Fruit fly (Drosophila melanogaster) Kc167 (cell line): ENCODE measurements around the gene mthl9.

Experiments used
- Myc ChIP-seq: fragments of >200 bp; optimal IDR thresholded peaks from 2 replicates; lab custom pipeline; 2017; ENCODE audit warnings: missing external identifiers
- Sin3A ChIP-seq: fragments of >200 bp; optimal IDR thresholded peaks from 2 replicates; lab custom pipeline; 2018; ENCODE audit warnings: missing external identifiers
- h ChIP-seq: fragments of >200 bp; optimal IDR thresholded peaks from 3 replicates; lab custom pipeline; 2018; ENCODE audit warnings: missing external identifiers
- insv ChIP-seq: fragments of >200 bp; optimal IDR thresholded peaks from 3 replicates; lab custom pipeline; 2018; ENCODE audit warnings: missing external identifiers
- psq ChIP-seq: fragments of >200 bp; optimal IDR thresholded peaks from 2 replicates; lab custom pipeline; 2017; ENCODE audit warnings: missing external identifiers
- ttk ChIP-seq: sonication (Bioruptor generic); optimal IDR thresholded peaks from 2 replicates; lab custom pipeline; 2017; ENCODE audit warnings: missing external identifiers

The mthl9 gene

dm6 chr3L:340124-340523 lies 8.0 kb upstream of the mthl9 start:
- TF ChIP-seq h (lab: Kevin White, UChicago) (no peak), insv (lab: Kevin White, UChicago) (no peak), Sin3A (lab: Kevin White, UChicago) (no peak), ttk (no peak), Myc (lab: Kevin White, UChicago) (no peak), psq (no peak)

- no peak for TF ChIP-seq Myc (lab: Kevin White, UChicago)
- TF ChIP-seq psq: no peak
- TF ChIP-seq ttk: no peak
- no peak for TF ChIP-seq Sin3A (lab: Kevin White, UChicago)
- TF ChIP-seq h (lab: Kevin White, UChicago): no peak
- TF ChIP-seq insv (lab: Kevin White, UChicago): no peak
These were observed 7.0 kb upstream of the mthl9 start for dm6 chr3L:339072-339471.

dm6 chr3L:338116-338515 lies 6.0 kb upstream of the mthl9 start:
- TF ChIP-seq h (lab: Kevin White, UChicago): no peak
- TF ChIP-seq insv (lab: Kevin White, UChicago): no peak
- TF ChIP-seq ttk: no peak
- no peak for TF ChIP-seq psq
- no peak for TF ChIP-seq Myc (lab: Kevin White, UChicago)
- TF ChIP-seq Sin3A (lab: Kevin White, UChicago): no peak

- TF ChIP-seq h (lab: Kevin White, UChicago): no peak
- no peak for TF ChIP-seq insv (lab: Kevin White, UChicago)
- no peak for TF ChIP-seq psq
- TF ChIP-seq Sin3A (lab: Kevin White, UChicago): no peak
- no peak for TF ChIP-seq ttk
- TF ChIP-seq Myc (lab: Kevin White, UChicago): no peak
These were observed 5.0 kb upstream of the mthl9 start for dm6 chr3L:337148-337547.

dm6 chr3L:329153-329698 lies 2.9 kb downstream of the mthl9 start:
- TF ChIP-seq h (lab: Kevin White, UChicago) (no peak), ttk (no peak), Sin3A (lab: Kevin White, UChicago) (no peak), Myc (lab: Kevin White, UChicago) (no peak), insv (lab: Kevin White, UChicago) (no peak), psq (no peak)

- no peak for TF ChIP-seq h (lab: Kevin White, UChicago)
- TF ChIP-seq Sin3A (lab: Kevin White, UChicago): no peak
- no peak for TF ChIP-seq Myc (lab: Kevin White, UChicago)
- TF ChIP-seq psq: no peak
- no peak for TF ChIP-seq ttk
- TF ChIP-seq insv (lab: Kevin White, UChicago): no peak
These were observed 4.3 kb downstream of the mthl9 start, which contains the start of the genes Atac3 and Ptpmeg for dm6 chr3L:327833-328232. Atac3 (minus strand) TSS chr3L:327992. Ptpmeg (plus strand) TSS chr3L:328097.

- TF ChIP-seq h (lab: Kevin White, UChicago) (no peak), insv (lab: Kevin White, UChicago) (no peak)
These were observed 7.6 kb downstream of the mthl9 start, which contains the start of gene CG32344 for dm6 chr3L:324486-324885. CG32344 (minus strand) TSS chr3L:324720.

- TF ChIP-seq h (lab: Kevin White, UChicago) (no peak), psq (no peak), Sin3A (lab: Kevin White, UChicago) (no peak), Myc (lab: Kevin White, UChicago) (no peak), insv (lab: Kevin White, UChicago) (no peak), ttk (no peak)
These were observed 10.6 kb downstream of the mthl9 start for dm6 chr3L:321495-321894.

- no peak for TF ChIP-seq Myc (lab: Kevin White, UChicago)
- no peak for TF ChIP-seq insv (lab: Kevin White, UChicago)
- no peak for TF ChIP-seq Sin3A (lab: Kevin White, UChicago)
- no peak for TF ChIP-seq ttk
- no peak for TF ChIP-seq psq
- no peak for TF ChIP-seq h (lab: Kevin White, UChicago)
These were observed 11.3 kb downstream of the mthl9 start for dm6 chr3L:320798-321197.

dm6 chr3L:320010-320337 lies 12.1 kb downstream of the mthl9 start:
- no peak for TF ChIP-seq Sin3A (lab: Kevin White, UChicago)
- TF ChIP-seq ttk: no peak
- no peak for TF ChIP-seq insv (lab: Kevin White, UChicago)
- no peak for TF ChIP-seq psq
- TF ChIP-seq Myc (lab: Kevin White, UChicago): no peak
- no peak for TF ChIP-seq h (lab: Kevin White, UChicago)

dm6 chr3L:319145-320009 lies 12.7 kb downstream of the mthl9 start, which contains the start of gene fwd:
fwd (minus strand) TSS chr3L:319884.
- no peak for TF ChIP-seq insv (lab: Kevin White, UChicago)
- no peak for TF ChIP-seq Sin3A (lab: Kevin White, UChicago)
- no peak for TF ChIP-seq ttk
- TF ChIP-seq psq: no peak

dm6 chr3L:316784-317183 lies 15.3 kb downstream of the mthl9 start, which contains the start of gene ddbt:
ddbt (plus strand) TSS chr3L:317084.
- TF ChIP-seq insv (lab: Kevin White, UChicago) (no peak), Myc (lab: Kevin White, UChicago) (no peak), psq (no peak)
